Fruit fly (Drosophila melanogaster): Measurements from ENCODE around the gene hwt.
A peak's percentile ranks its signal among the peaks of the same experiment; 100 is the strongest.

hwt gene

dm6 chrX:12480282-12480681, 88.0 kb downstream of the hwt start (continued):
- no peak for TF ChIP-seq CG16813 (GFP tag; IDR thresholded peaks at IDR 0.05; ENCODE audit: partially characterized antibody)
- 0 out of 3 replicates have a peak, but pooled peaks have one; percentile 32 for TF ChIP-seq so (GFP tag; IDR thresholded peaks at IDR 0.05)
- peak; percentile 60 for TF ChIP-seq sens (GFP tag)
- 0 out of 2 replicates have a peak, but pooled peaks have one; percentile 11 for TF ChIP-seq CG3847 (GFP tag; IDR thresholded peaks at IDR 0.05)
- TF ChIP-seq Bteb2 (GFP tag; optimal IDR thresholded peaks at IDR 0.05): no peak
- TF ChIP-seq CG30403 (GFP tag; optimal IDR thresholded peaks at IDR 0.05): peak; percentile 12
- TF ChIP-seq Fer1 (GFP tag; optimal IDR thresholded peaks at IDR 0.05): peak; percentile 38
- TF ChIP-seq CG18619 (GFP tag; optimal IDR thresholded peaks at IDR 0.05): peak; percentile 5
- peak in 1 of 2 experiments; percentile 38 for TF ChIP-seq Pdp1 (GFP tag; optimal IDR thresholded peaks at IDR 0.05)
- peak; percentile 77 for TF ChIP-seq row (GFP tag; IDR thresholded peaks at IDR 0.05)
- no peak for TF ChIP-seq sens-2 (GFP tag; IDR thresholded peaks at IDR 0.05)
- TF ChIP-seq CG8290 (GFP tag; optimal IDR thresholded peaks at IDR 0.05): no peak
- TF ChIP-seq CG8290 (tag; optimal IDR thresholded peaks at IDR 0.05): peak in 1 of 2 experiments; percentile 14
- peak; percentile 19 for TF ChIP-seq CG9727 (GFP tag; optimal IDR thresholded peaks at IDR 0.05)

- TF ChIP-seq jumu (GFP tag; optimal IDR thresholded peaks at IDR 0.05): no peak
- TF ChIP-seq gsb-n (tag; optimal IDR thresholded peaks at IDR 0.05): peak; percentile 53
- no peak for TF ChIP-seq sr (GFP tag; IDR thresholded peaks at IDR 0.05)
- no peak for TF ChIP-seq stwl (tag; optimal IDR thresholded peaks at IDR 0.05)
- peak; percentile 88 for TF ChIP-seq CG7839 (tag; optimal IDR thresholded peaks at IDR 0.05)
- no peak for TF ChIP-seq repo (GFP tag; optimal IDR thresholded peaks at IDR 0.05)
- TF ChIP-seq lola (GFP tag; optimal IDR thresholded peaks at IDR 0.05): peak in 1 of 3 experiments; percentile 75
- no peak for TF ChIP-seq HLH4C (GFP tag; IDR thresholded peaks at IDR 0.05; ENCODE audit: partially characterized antibody)
- TF ChIP-seq crol (GFP tag; IDR thresholded peaks at IDR 0.05): 0 out of 2 replicates have a peak, but pooled peaks have one; percentile 57
- TF ChIP-seq Ssrp (tag; optimal IDR thresholded peaks at IDR 0.05): peak; percentile 80
- TF ChIP-seq ham (GFP tag; IDR thresholded peaks at IDR 0.05): no peak
- TF ChIP-seq ro (GFP tag; IDR thresholded peaks at IDR 0.05): no peak
- TF ChIP-seq CG6272 (GFP tag; IDR thresholded peaks at IDR 0.05): peak; percentile 62
- peak; percentile 30 for TF ChIP-seq HmgZ (tag; optimal IDR thresholded peaks at IDR 0.05)
- peak; percentile 76 for TF ChIP-seq twi (tag; optimal IDR thresholded peaks at IDR 0.05)
- no peak for TF ChIP-seq CG1647 (GFP tag; optimal IDR thresholded peaks at IDR 0.05)
- peak; percentile 16 for TF ChIP-seq ems (GFP tag; optimal IDR thresholded peaks at IDR 0.05)
- no peak; the same call in 1 of the 2 replicates for TF ChIP-seq CG13287 (GFP tag; IDR thresholded peaks at IDR 0.05; ENCODE audit: partially characterized antibody)
- no peak for TF ChIP-seq Scr (GFP tag; IDR thresholded peaks at IDR 0.05; ENCODE audit: partially characterized antibody)
- peak; percentile 66 for TF ChIP-seq nerfin-1 (tag; optimal IDR thresholded peaks at IDR 0.05)
- TF ChIP-seq chm (GFP tag; IDR thresholded peaks at IDR 0.05): no peak
- TF ChIP-seq CG6254 (GFP tag; optimal IDR thresholded peaks at IDR 0.05): peak; percentile 65
- no peak for TF ChIP-seq ato (GFP tag; IDR thresholded peaks at IDR 0.05; ENCODE audit: partially characterized antibody)
- TF ChIP-seq dmrt11E (tag; optimal IDR thresholded peaks at IDR 0.05): peak; percentile 68
- peak; percentile 90 for TF ChIP-seq CG13296 (GFP tag; optimal IDR thresholded peaks at IDR 0.05)
- TF ChIP-seq sc (optimal IDR thresholded peaks at IDR 0.05): no peak
- peak; percentile 56 for TF ChIP-seq sc (GFP tag; optimal IDR thresholded peaks at IDR 0.05)
- TF ChIP-seq so (GFP tag; IDR thresholded peaks at IDR 0.05): peak; percentile 82
- no peak for TF ChIP-seq unc-4 (GFP tag; IDR thresholded peaks at IDR 0.05; ENCODE audit: partially characterized antibody)
- TF ChIP-seq CG10147 (GFP tag; optimal IDR thresholded peaks at IDR 0.05): peak; percentile 80
- no peak for TF ChIP-seq CG31388 (GFP tag; optimal IDR thresholded peaks at IDR 0.05)
- TF ChIP-seq cas (GFP tag; IDR thresholded peaks at IDR 0.05): 0 out of 2 replicates have a peak, but pooled peaks have one; percentile 22
- TF ChIP-seq Xrp1 (GFP tag; IDR thresholded peaks at IDR 0.05): peak; percentile 75; the same call in 1 of the 2 replicates
- peak; percentile 72 for TF ChIP-seq Aef1 (GFP tag; IDR thresholded peaks at IDR 0.05)
- no peak for TF ChIP-seq ab (GFP tag; optimal IDR thresholded peaks at IDR 0.05)
- TF ChIP-seq lab (GFP tag; optimal IDR thresholded peaks at IDR 0.05): peak; percentile 87
Measured at dm6 chrX:12473953-12474468, 94.2 kb downstream of the hwt start.
